Worm (Caenorhabditis elegans): ENCODE data around the gene Y53C12B.7.
"Not testable (repeated sequence)": the region's sequence is repeated elsewhere in the genome, so short reads cannot be mapped to it uniquely, and the experiment has no call there.

ce11 chrII:9731810-9732209 is 21.2 kb downstream of the Y53C12B.7 start, which contains the start of gene mab-3:
- not testable (repeated sequence) for TF ChIP-seq athp-1 (tag; optimal IDR thresholded peaks at IDR 0.05); C06A6.2 (GFP tag; conservative IDR thresholded peaks at IDR 0.05); madf-10 (tag; optimal IDR thresholded peaks at IDR 0.05); dpl-1 (GFP tag; optimal IDR thresholded peaks at IDR 0.05); unc-130 (GFP tag; optimal IDR thresholded peaks at IDR 0.05); nfya-1 (tag; optimal IDR thresholded peaks at IDR 0.05; ENCODE audit: borderline replicate concordance, insufficient read depth); repo-1 (tag; optimal IDR thresholded peaks at IDR 0.05); ama-1 (optimal IDR thresholded peaks at IDR 0.05); ama-1 (GFP tag; optimal IDR thresholded peaks at IDR 0.05); xnd-1 (tag; optimal IDR thresholded peaks at IDR 0.05)
- peak; percentile 76; the same call in 1 of the 2 replicates for TF ChIP-seq hmg-1.2 (GFP tag; IDR thresholded peaks at IDR 0.05)

Data from whole organism, young adult.